Fruit fly (Drosophila melanogaster): ENCODE results near the gene Dpm1.
A peak's percentile ranks its signal among the peaks of the same experiment; 100 is the strongest.

- TF ChIP-seq achi (GFP tag; optimal IDR thresholded peaks at IDR 0.05) (peak; percentile 92), Gug (GFP tag; IDR thresholded peaks at IDR 0.05) (peak; percentile 73), lz (GFP tag; optimal IDR thresholded peaks at IDR 0.05) (peak; percentile 96), CG31627 (GFP tag; optimal IDR thresholded peaks at IDR 0.05) (peak; percentile 96), CG6854 (GFP tag; optimal IDR thresholded peaks at IDR 0.05) (peak; percentile 90), dac (GFP tag; optimal IDR thresholded peaks at IDR 0.05) (peak; percentile 81), CG9139 (GFP tag; optimal IDR thresholded peaks at IDR 0.05) (peak; percentile 9), Hr39 (GFP tag; optimal IDR thresholded peaks at IDR 0.05) (peak; percentile 96), Sox15 (GFP tag; optimal IDR thresholded peaks at IDR 0.05) (peak; percentile 76), CG11294 (GFP tag; IDR thresholded peaks at IDR 0.05) (peak; percentile 45; the same call in 1 of the 2 replicates)
These were observed 11.8 kb upstream of the Dpm1 start, which contains the start of gene CG13082 for dm6 chr2L:19537779-19538456.

Data from whole organism, prepupa.